Fruit fly (Drosophila melanogaster) S2 (cell line): Measurements from ENCODE around the gene CG11226.

Source experiments
- CG8478 ChIP-seq: fragments of >200 bp; optimal IDR thresholded peaks from 2 replicates; lab custom pipeline; 2018
- CTCF ChIP-seq, 2 experiments: fragments of >200 bp; optimal IDR thresholded peaks; 2 replicates each; lab custom pipeline; 2018

DNA sequence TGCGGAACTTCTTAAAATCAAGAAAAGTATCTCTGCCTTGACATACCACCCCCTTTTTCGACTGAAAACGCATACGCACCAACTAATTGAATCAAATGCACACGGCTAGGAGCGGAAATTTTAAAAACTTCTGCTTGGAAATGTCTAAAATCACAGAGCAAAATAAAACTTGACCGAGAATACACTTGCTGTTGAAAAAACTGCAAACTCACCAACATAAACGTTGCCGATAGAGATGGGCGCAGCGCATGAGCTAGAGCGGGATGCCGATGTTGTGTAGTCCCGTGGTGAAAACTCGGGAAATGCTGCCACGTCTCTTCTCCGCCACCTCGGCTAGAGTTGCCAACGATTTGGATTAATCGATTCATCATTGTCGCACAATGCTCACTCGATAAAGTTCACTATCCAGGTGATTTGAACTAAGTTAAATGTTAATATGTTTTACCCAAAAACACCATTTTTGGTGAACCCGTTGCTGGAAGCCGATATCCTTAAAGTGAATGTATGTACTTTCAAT, 35.0 kb downstream of the CG11226 start, which contains the start of the genes CG11109 and Arf1:
- TF ChIP-seq CTCF (optimal IDR thresholded peaks at IDR 0.05; lab: Kevin White, UChicago) (no peak), CG8478 (lab: Kevin White, UChicago) (no peak)
